Fruit fly (Drosophila melanogaster) whole organism, embryonic: ENCODE measurements around the gene dgt6.

Experiments
- ATbp ChIP-seq: fragments of 200-800 bp; sonication (Bioruptor generic); optimal IDR thresholded peaks from 2 replicates; lab custom pipeline; 2017; ENCODE audit warnings: missing biosample characterization, mild to moderate bottlenecking, missing genetic modification characterization, missing genetic modification reagents
- CG10321 ChIP-seq: fragments of 200-800 bp; sonication (Bioruptor generic); IDR thresholded peaks from 2 replicates; pipeline ENCODE4 v1.3.6; 2022; ENCODE audit warnings: missing biosample characterization, missing genetic modification characterization
- CG10979 ChIP-seq: fragments of 200-800 bp; sonication (Bioruptor generic); optimal IDR thresholded peaks from 2 replicates; lab custom pipeline; 2018; ENCODE audit warnings: missing biosample characterization, mild to moderate bottlenecking, missing genetic modification characterization, moderate library complexity
- CG12219 ChIP-seq: fragments of 200-800 bp; sonication (Bioruptor generic); optimal IDR thresholded peaks from 3 replicates; lab custom pipeline; 2018; ENCODE audit warnings: missing biosample characterization, mild to moderate bottlenecking, missing genetic modification characterization
- CG13123 ChIP-seq: fragments of 200-800 bp; sonication (Bioruptor generic); optimal IDR thresholded peaks from 2 replicates; lab custom pipeline; 2016; ENCODE audit warnings: missing biosample characterization, missing genetic modification characterization
- CG14710 ChIP-seq: fragments of 200-800 bp; sonication (Bioruptor generic); optimal IDR thresholded peaks from 3 replicates; lab custom pipeline; 2019; ENCODE audit warnings: missing biosample characterization, mild to moderate bottlenecking, missing genetic modification characterization, moderate library complexity
- CG1603 ChIP-seq: fragments of 200-800 bp; sonication (Bioruptor generic); optimal IDR thresholded peaks from 2 replicates; lab custom pipeline; 2019; ENCODE audit warnings: missing biosample characterization, mild to moderate bottlenecking, missing genetic modification characterization, moderate library complexity
- CG17359 ChIP-seq: fragments of 200-800 bp; sonication (Bioruptor generic); optimal IDR thresholded peaks from 3 replicates; lab custom pipeline; 2018; ENCODE audit warnings: missing biosample characterization, mild to moderate bottlenecking, missing genetic modification characterization, moderate library complexity
- CG17568 ChIP-seq: fragments of 200-800 bp; sonication (Bioruptor generic); optimal IDR thresholded peaks from 2 replicates; lab custom pipeline; 2018; ENCODE audit warnings: missing biosample characterization, mild to moderate bottlenecking, missing genetic modification characterization, moderate library complexity
- CG1792 ChIP-seq: fragments of 200-800 bp; sonication (Bioruptor generic); optimal IDR thresholded peaks from 2 replicates; lab custom pipeline; 2016; ENCODE audit warnings: missing biosample characterization, missing genetic modification characterization
- CG30431 ChIP-seq: fragments of 200-800 bp; sonication (Bioruptor generic); optimal IDR thresholded peaks from 2 replicates; lab custom pipeline; 2017; ENCODE audit warnings: missing biosample characterization, missing genetic modification characterization
- CG31365 ChIP-seq: fragments of 200-800 bp; sonication (Bioruptor generic); optimal IDR thresholded peaks from 2 replicates; lab custom pipeline; 2018; ENCODE audit warnings: missing biosample characterization, mild to moderate bottlenecking, missing genetic modification characterization
- CG32767 ChIP-seq: fragments of 200-800 bp; sonication (Bioruptor generic); IDR thresholded peaks from 2 replicates; pipeline ENCODE4 v1.3.6; 2022; ENCODE audit warnings: missing biosample characterization, missing genetic modification characterization
- CG3281 ChIP-seq: fragments of 200-800 bp; sonication (Bioruptor generic); optimal IDR thresholded peaks from 3 replicates; lab custom pipeline; 2017; ENCODE audit warnings: missing biosample characterization, mild to moderate bottlenecking, missing genetic modification characterization
- CG6254 ChIP-seq: fragments of 200-800 bp; sonication (Bioruptor generic); optimal IDR thresholded peaks from 3 replicates; lab custom pipeline; 2017; ENCODE audit warnings: mild to moderate bottlenecking, missing biosample characterization, missing genetic modification reagents, missing genetic modification characterization
- CG7963 ChIP-seq: fragments of 200-800 bp; sonication (Bioruptor generic); IDR thresholded peaks from 3 replicates; pipeline ENCODE4 v1.3.6; 2022; ENCODE audit warnings: missing biosample characterization, missing genetic modification characterization; ENCODE audit not compliant: partially characterized antibody
- CG8924 ChIP-seq: fragments of 200-800 bp; optimal IDR thresholded peaks from 3 replicates; lab custom pipeline; 2019; ENCODE audit warnings: missing biosample characterization, mild to moderate bottlenecking, missing genetic modification characterization, moderate library complexity
- CG9727 ChIP-seq: fragments of 200-800 bp; sonication (Bioruptor generic); optimal IDR thresholded peaks from 3 replicates; lab custom pipeline; 2017; ENCODE audit warnings: missing biosample characterization, mild to moderate bottlenecking, missing genetic modification characterization
- Camta ChIP-seq: fragments of 200-800 bp; sonication (Bioruptor generic); optimal IDR thresholded peaks from 2 replicates; lab custom pipeline; 2016; ENCODE audit warnings: missing biosample characterization, missing genetic modification characterization
- Chrac-16 ChIP-seq: fragments of 200-800 bp; sonication (Bioruptor generic); optimal IDR thresholded peaks from 3 replicates; lab custom pipeline; 2016; ENCODE audit warnings: missing biosample characterization, missing genetic modification characterization
- D19A ChIP-seq: fragments of 200-800 bp; optimal IDR thresholded peaks from 3 replicates; lab custom pipeline; 2019; ENCODE audit warnings: missing biosample characterization, mild to moderate bottlenecking, missing genetic modification characterization, moderate library complexity
- HHEX ChIP-seq: fragments of 200-800 bp; sonication (Bioruptor generic); optimal IDR thresholded peaks from 3 replicates; lab custom pipeline; 2017; ENCODE audit warnings: missing biosample characterization, mild to moderate bottlenecking, missing genetic modification characterization, missing genetic modification reagents
- Meics ChIP-seq: fragments of 200-800 bp; sonication (Bioruptor generic); optimal IDR thresholded peaks from 2 replicates; lab custom pipeline; 2017; ENCODE audit warnings: missing biosample characterization, mild to moderate bottlenecking, missing genetic modification characterization
- Sry-β ChIP-seq: fragments of 200-800 bp; sonication (Bioruptor generic); optimal IDR thresholded peaks from 2 replicates; lab custom pipeline; 2018; ENCODE audit warnings: missing biosample characterization, mild to moderate bottlenecking, missing genetic modification characterization, moderate library complexity
- Vsx1 ChIP-seq: fragments of 200-800 bp; sonication (Bioruptor generic); optimal IDR thresholded peaks from 2 replicates; lab custom pipeline; 2017; ENCODE audit warnings: missing biosample characterization, mild to moderate bottlenecking, missing genetic modification characterization, missing genetic modification reagents
- ac ChIP-seq: fragments of 200-800 bp; sonication (Bioruptor generic); optimal IDR thresholded peaks from 3 replicates; lab custom pipeline; 2017; ENCODE audit warnings: missing biosample characterization, mild to moderate bottlenecking, missing genetic modification characterization
- ash1 ChIP-seq: fragments of 200-800 bp; sonication (Bioruptor generic); optimal IDR thresholded peaks from 2 replicates; lab custom pipeline; 2018; ENCODE audit warnings: missing biosample characterization, mild to moderate bottlenecking, missing genetic modification characterization
- bigmax ChIP-seq: fragments of 200-800 bp; sonication (Bioruptor generic); optimal IDR thresholded peaks from 2 replicates; lab custom pipeline; 2018; ENCODE audit warnings: missing biosample characterization, mild to moderate bottlenecking, missing genetic modification characterization
- bsh ChIP-seq, 2 experiments: fragments of 200-800 bp; sonication (Bioruptor generic); optimal IDR thresholded peaks; 2 replicates each; lab custom pipeline; 2017 to 2018; ENCODE audit warnings: mild to moderate bottlenecking in 2 of 2, missing biosample characterization in 2 of 2, missing genetic modification characterization in 2 of 2, moderate library complexity in 1 of 2
- btn ChIP-seq: fragments of 200-800 bp; sonication (Bioruptor generic); optimal IDR thresholded peaks from 2 replicates; lab custom pipeline; 2016; ENCODE audit warnings: missing biosample characterization, missing genetic modification characterization
- cg ChIP-seq: fragments of 200-800 bp; sonication (Bioruptor generic); optimal IDR thresholded peaks from 3 replicates; lab custom pipeline; 2019; ENCODE audit warnings: missing biosample characterization, mild to moderate bottlenecking, missing genetic modification characterization, moderate library complexity
- dmrt11E ChIP-seq: fragments of 200-800 bp; sonication (Bioruptor generic); optimal IDR thresholded peaks from 3 replicates; lab custom pipeline; 2018; ENCODE audit warnings: missing biosample characterization, mild to moderate bottlenecking, missing genetic modification characterization, moderate library complexity
- dmrt99B ChIP-seq: fragments of 200-800 bp; sonication (Bioruptor generic); optimal IDR thresholded peaks from 2 replicates; lab custom pipeline; 2018; ENCODE audit warnings: missing biosample characterization, mild to moderate bottlenecking, missing genetic modification characterization, moderate library complexity
- grn ChIP-seq: fragments of 200-800 bp; sonication (Bioruptor generic); optimal IDR thresholded peaks from 3 replicates; lab custom pipeline; 2017; ENCODE audit warnings: missing biosample characterization, missing genetic modification characterization
- kni ChIP-seq: fragments of 200-800 bp; sonication (Bioruptor generic); optimal IDR thresholded peaks from 3 replicates; lab custom pipeline; 2017; ENCODE audit warnings: mild to moderate bottlenecking, missing biosample characterization, missing genetic modification reagents, missing genetic modification characterization
- luna ChIP-seq: fragments of 200-800 bp; sonication (Bioruptor generic); optimal IDR thresholded peaks from 2 replicates; lab custom pipeline; 2016; ENCODE audit warnings: missing biosample characterization, missing genetic modification characterization
- nau ChIP-seq: fragments of 200-800 bp; sonication (Bioruptor generic); optimal IDR thresholded peaks from 3 replicates; lab custom pipeline; 2017; ENCODE audit warnings: missing biosample characterization, mild to moderate bottlenecking, missing genetic modification characterization, missing genetic modification reagents
- org-1 ChIP-seq: fragments of 200-800 bp; sonication (Bioruptor generic); optimal IDR thresholded peaks from 2 replicates; lab custom pipeline; 2017; ENCODE audit warnings: missing biosample characterization, missing genetic modification characterization
- otp ChIP-seq: fragments of 200-800 bp; sonication (Bioruptor generic); IDR thresholded peaks from 3 replicates; pipeline ENCODE4, ENCODE4 v1.3.6; 2022; ENCODE audit warnings: missing biosample characterization, missing genetic modification characterization
- pfk ChIP-seq: fragments of 200-800 bp; sonication (Bioruptor generic); optimal IDR thresholded peaks from 2 replicates; lab custom pipeline; 2018; ENCODE audit warnings: missing biosample characterization, mild to moderate bottlenecking, missing genetic modification characterization, moderate library complexity
- ranshi ChIP-seq: fragments of 200-800 bp; sonication (Bioruptor generic); IDR thresholded peaks from 2 replicates; pipeline ENCODE4 v1.3.6; 2022; ENCODE audit warnings: missing biosample characterization, missing genetic modification characterization
- sens ChIP-seq: fragments of 200-800 bp; sonication (Bioruptor generic); peaks from one replicate; lab custom pipeline; 2016; ENCODE audit warnings: missing biosample characterization, missing genetic modification characterization
- sima ChIP-seq: fragments of 200-800 bp; sonication (Bioruptor generic); optimal IDR thresholded peaks from 2 replicates; lab custom pipeline; 2016; ENCODE audit warnings: missing biosample characterization, missing genetic modification characterization
- tap ChIP-seq: fragments of 200-800 bp; optimal IDR thresholded peaks from 3 replicates; lab custom pipeline; 2019; ENCODE audit warnings: missing biosample characterization, mild to moderate bottlenecking, missing genetic modification characterization, moderate library complexity
- wek ChIP-seq: fragments of 200-800 bp; sonication (Bioruptor generic); optimal IDR thresholded peaks from 3 replicates; lab custom pipeline; 2018; ENCODE audit warnings: missing biosample characterization, mild to moderate bottlenecking, missing genetic modification characterization, moderate library complexity

Gene dgt6

dm6 chr3R:29086896-29087295 is 43.9 kb downstream of the dgt6 start (continued):
- TF ChIP-seq grn (GFP tag; lab: Kevin White, UChicago), result no peak

- TF ChIP-seq cg (GFP tag; lab: Kevin White, UChicago) (peak; percentile 81), HHEX (peak; percentile 14), otp (GFP tag; lab: Robert Waterston, UW) (0 out of 3 replicates have a peak, but pooled peaks have one; percentile 11), CG3281 (GFP tag; lab: Kevin White, UChicago) (no peak), wek (GFP tag; lab: Kevin White, UChicago) (peak; percentile 55), dmrt11E (peak; percentile 31), pfk (peak; percentile 83), CG1792 (GFP tag; lab: Kevin White, UChicago) (no peak), CG10321 (GFP tag; lab: Robert Waterston, UW) (peak; percentile 48; the same call in 1 of the 2 replicates), D19A (peak; percentile 21), CG1603 (peak; percentile 30), CG14710 (tag; lab: Kevin White, UChicago) (peak; percentile 25), ac (GFP tag; lab: Kevin White, UChicago) (peak; percentile 63), CG7963 (GFP tag; lab: Robert Waterston, UW) (no peak), CG6254 (GFP tag; lab: Kevin White, UChicago) (peak; percentile 42), sens (GFP tag; lab: Kevin White, UChicago) (peak; percentile 69), luna (GFP tag; lab: Kevin White, UChicago) (no peak), tap (tag; lab: Kevin White, UChicago) (peak; percentile 27), kni (GFP tag; lab: Kevin White, UChicago) (peak; percentile 37), ATbp (peak; percentile 70), CG17359 (peak; percentile 19), CG17568 (peak; percentile 30), CG12219 (GFP tag; lab: Kevin White, UChicago) (peak; percentile 36), CG13123 (GFP tag; lab: Kevin White, UChicago) (peak; percentile 38), btn (GFP tag; lab: Kevin White, UChicago) (no peak), bigmax (no peak), CG31365 (tag; lab: Kevin White, UChicago) (peak; percentile 1), CG30431 (GFP tag; lab: Kevin White, UChicago) (no peak), CG10979 (tag; lab: Kevin White, UChicago) (peak; percentile 1), bsh (GFP tag; optimal IDR thresholded peaks at IDR 0.05; lab: Kevin White, UChicago) (peak; percentile 13 to 44), Vsx1 (GFP tag; lab: Kevin White, UChicago) (no peak), nau (GFP tag; lab: Kevin White, UChicago) (peak; percentile 68), CG32767 (peak; percentile 63; the same call in 1 of the 2 replicates), ash1 (GFP tag; lab: Kevin White, UChicago) (no peak), dmrt99B (tag; lab: Kevin White, UChicago) (peak; percentile 14), Sry-β (peak; percentile 35), sima (GFP tag; lab: Kevin White, UChicago) (no peak), CG9727 (GFP tag; lab: Kevin White, UChicago) (peak; percentile 17), ranshi (no peak), grn (GFP tag; lab: Kevin White, UChicago) (peak; percentile 52), CG8924 (tag; lab: Kevin White, UChicago) (peak; percentile 32), Meics (GFP tag; lab: Kevin White, UChicago) (no peak), Chrac-16 (GFP tag; lab: Kevin White, UChicago) (no peak), Camta (GFP tag; lab: Kevin White, UChicago) (peak; percentile 1), org-1 (GFP tag; lab: Kevin White, UChicago) (peak; percentile 13)
These were observed 47.0 kb downstream of the dgt6 start for dm6 chr3R:29083459-29084457.
